Fruit fly (Drosophila melanogaster) whole organism, pupa: ENCODE data around the gene CG5167.

Experiments
- CG14655 ChIP-seq: fragments of 200-800 bp; sonication (Bioruptor generic); optimal IDR thresholded peaks from 3 replicates; lab custom pipeline; 2017; ENCODE audit warnings: mild to moderate bottlenecking, missing biosample characterization, missing genetic modification reagents, missing genetic modification characterization
- CG8301 ChIP-seq: fragments of 200-800 bp; sonication (Bioruptor generic); optimal IDR thresholded peaks from 2 replicates; lab custom pipeline; 2018; ENCODE audit warnings: missing biosample characterization, mild to moderate bottlenecking, missing genetic modification characterization
- EcR ChIP-seq: fragments of 200-800 bp; sonication (Bioruptor generic); optimal IDR thresholded peaks from 3 replicates; lab custom pipeline; 2019; ENCODE audit warnings: missing biosample characterization, missing genetic modification characterization, mild to moderate bottlenecking, moderate library complexity, missing genetic modification reagents
- Pif1A ChIP-seq: fragments of 200-800 bp; sonication (Bioruptor generic); optimal IDR thresholded peaks from 3 replicates; lab custom pipeline; 2016; ENCODE audit warnings: missing biosample characterization, missing genetic modification characterization
- rn ChIP-seq: fragments of 200-800 bp; sonication (Bioruptor generic); IDR thresholded peaks from 2 replicates; pipeline ENCODE4 v1.3.6; 2022; ENCODE audit warnings: missing biosample characterization, missing genetic modification characterization

dm6 chr3R:12381130-12381700 is 25.1 kb upstream of the CG5167 start:
- TF ChIP-seq CG8301 (peak; percentile 73), rn (GFP tag; lab: Robert Waterston, UW) (no peak), EcR (GFP tag; lab: Kevin White, UChicago) (peak; percentile 58), Pif1A (GFP tag; lab: Kevin White, UChicago) (no peak), CG14655 (GFP tag; lab: Kevin White, UChicago) (peak; percentile 69)
